Worm (Caenorhabditis elegans) whole organism, L1 larva: ENCODE data around the gene map-1.

ENCODE experiments used
- efl-3 ChIP-seq: fragments of 200-800 bp; sonication (Bioruptor generic); optimal IDR thresholded peaks from 2 replicates; lab custom pipeline; 2018; ENCODE audit warnings: mild to moderate bottlenecking, missing genetic modification characterization, missing compliant biosample characterization
- pqm-1 ChIP-seq: sonication (generic microtip); optimal IDR thresholded peaks from 3 replicates; lab custom pipeline; 2017; ENCODE audit warnings: missing biosample characterization, missing genetic modification characterization

DNA sequence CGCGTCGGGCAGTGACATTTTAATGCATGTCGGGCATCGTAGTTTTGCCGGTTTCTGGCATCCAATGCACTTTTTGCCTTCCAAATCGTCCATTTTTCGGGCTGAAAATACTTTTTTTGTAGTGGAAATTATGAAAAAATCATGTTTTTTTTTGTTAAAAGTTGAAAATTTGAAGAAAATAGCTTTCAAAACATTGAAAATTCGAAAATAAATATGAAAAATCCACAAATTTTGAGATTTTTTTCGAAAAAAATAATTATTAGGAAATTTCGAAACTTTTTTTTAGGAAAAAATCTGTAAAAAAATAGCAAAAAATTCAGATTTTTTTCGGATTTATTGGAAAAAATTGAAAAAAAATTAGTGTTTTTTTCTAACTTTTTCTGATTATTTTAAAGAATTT lies at the start of gene map-1:
- TF ChIP-seq efl-3 (no peak), pqm-1 (tag; lab: Kevin White, UChicago) (no peak)
